Worm (Caenorhabditis elegans) whole organism, L4 larva: ENCODE measurements around the gene Y97E10C.1.
"Not testable (repeated sequence)": the region's sequence is repeated elsewhere in the genome, so short reads cannot be mapped to it uniquely, and the experiment has no call there.

Experiments
- T20F7.1 ChIP-seq: fragments of 200-800 bp; sonication (Bioruptor generic); optimal IDR thresholded peaks from 2 replicates; lab custom pipeline; 2018; ENCODE audit warnings: mild to moderate bottlenecking, missing genetic modification characterization, missing compliant biosample characterization
- Y48G9A.11 ChIP-seq: fragments of 200-800 bp; sonication (Bioruptor generic); IDR thresholded peaks from 2 replicates; pipeline ENCODE4 v1.3.6; 2022; ENCODE audit warnings: missing genetic modification reagents, missing genetic modification characterization, missing compliant biosample characterization
- ama-1 ChIP-seq: fragments of 150-350 bp; optimal IDR thresholded peaks from 2 replicates; lab custom pipeline; 2014; ENCODE audit warnings: inconsistent platforms, mixed read lengths
- ceh-82 ChIP-seq: sonication (generic microtip); optimal IDR thresholded peaks from 2 replicates; lab custom pipeline; 2017; ENCODE audit warnings: missing biosample characterization, missing genetic modification characterization
- lin-39 ChIP-seq: fragments of 150-350 bp; optimal IDR thresholded peaks from 2 replicates; lab custom pipeline; 2014; ENCODE audit warnings: missing biosample characterization, missing genetic modification reagents, missing genetic modification characterization

- TF ChIP-seq ceh-82 (tag; lab: Kevin White, UChicago); lin-39 (tag; lab: Kevin White, UChicago); ama-1; Y48G9A.11 (GFP tag; lab: Robert Waterston, UW); T20F7.1 (GFP tag; lab: Kevin White, UChicago): not testable (repeated sequence)
Observed at ce11 chrV:7703536-7703935, 25.1 kb upstream of the Y97E10C.1 start, which contains the start of gene srsx-40.
